Fruit fly (Drosophila melanogaster) Kc167 (cell line): ENCODE data around the gene CG5021.

ENCODE experiments used
- Sin3A ChIP-seq: fragments of >200 bp; optimal IDR thresholded peaks from 2 replicates; lab custom pipeline; 2018; ENCODE audit warnings: missing external identifiers
- h ChIP-seq: fragments of >200 bp; optimal IDR thresholded peaks from 3 replicates; lab custom pipeline; 2018; ENCODE audit warnings: missing external identifiers
- insv ChIP-seq: fragments of >200 bp; optimal IDR thresholded peaks from 3 replicates; lab custom pipeline; 2018; ENCODE audit warnings: missing external identifiers

DNA sequence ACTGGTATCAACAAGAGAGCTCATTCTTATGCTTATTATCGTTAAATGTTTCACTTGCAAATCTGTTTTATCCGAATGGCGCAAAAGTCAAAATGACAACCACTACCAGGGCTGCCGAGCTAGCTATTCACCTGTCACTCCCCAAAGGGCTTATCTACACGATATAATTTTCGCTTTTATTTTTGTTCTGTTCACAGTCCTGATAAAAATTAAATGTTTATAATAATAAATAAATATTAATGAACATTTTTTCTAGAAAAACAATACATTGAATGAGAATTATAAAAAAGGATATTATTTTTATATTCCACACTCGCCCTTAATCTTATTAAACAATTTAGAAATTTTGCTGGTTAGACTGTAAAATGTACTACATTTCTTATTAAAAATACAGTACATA is 43.1 kb downstream of the CG5021 start, which contains the start of gene CG5194:
- TF ChIP-seq Sin3A (lab: Kevin White, UChicago) (no peak), insv (lab: Kevin White, UChicago) (no peak), h (lab: Kevin White, UChicago) (no peak)
